Fruit fly (Drosophila melanogaster) whole organism, embryonic: ENCODE data around the gene CG3078.

Experiments
- CG10654 ChIP-seq: fragments of 200-800 bp; sonication (Bioruptor generic); optimal IDR thresholded peaks from 2 replicates; lab custom pipeline; 2016; ENCODE audit warnings: missing biosample characterization, missing genetic modification characterization
- CG10979 ChIP-seq: fragments of 200-800 bp; sonication (Bioruptor generic); optimal IDR thresholded peaks from 2 replicates; lab custom pipeline; 2018; ENCODE audit warnings: missing biosample characterization, mild to moderate bottlenecking, missing genetic modification characterization, moderate library complexity
- CG11093 ChIP-seq: fragments of 200-800 bp; sonication (Bioruptor generic); IDR thresholded peaks from 3 replicates; pipeline ENCODE4 v1.3.6; 2022; ENCODE audit warnings: missing biosample characterization, missing genetic modification characterization
- CG11560 ChIP-seq: fragments of 200-800 bp; sonication (Bioruptor generic); IDR thresholded peaks from 3 replicates; pipeline ENCODE4 v1.3.6; 2022; ENCODE audit warnings: missing biosample characterization, missing genetic modification characterization
- CG11695 ChIP-seq: fragments of 200-800 bp; sonication (Bioruptor generic); IDR thresholded peaks from 3 replicates; pipeline ENCODE4 v1.3.6; 2022; ENCODE audit warnings: missing biosample characterization, missing genetic modification characterization
- CG1233 ChIP-seq: fragments of 200-800 bp; sonication (Bioruptor generic); optimal IDR thresholded peaks from 4 replicates; lab custom pipeline; 2018; ENCODE audit warnings: missing biosample characterization, mild to moderate bottlenecking, missing genetic modification characterization
- CG12769 ChIP-seq: fragments of 200-800 bp; sonication (Bioruptor generic); optimal IDR thresholded peaks from 2 replicates; lab custom pipeline; 2019; ENCODE audit warnings: missing biosample characterization, mild to moderate bottlenecking, missing genetic modification characterization, moderate library complexity
- CG14965 ChIP-seq: fragments of 200-800 bp; sonication (Bioruptor generic); optimal IDR thresholded peaks from 2 replicates; lab custom pipeline; 2016; ENCODE audit warnings: missing biosample characterization, missing genetic modification characterization, borderline replicate concordance
- CG1602 ChIP-seq: fragments of 200-800 bp; sonication (Bioruptor generic); optimal IDR thresholded peaks from 3 replicates; lab custom pipeline; 2016; ENCODE audit warnings: missing biosample characterization, missing genetic modification characterization
- CG18599 ChIP-seq: fragments of 200-800 bp; sonication (Bioruptor generic); optimal IDR thresholded peaks from 3 replicates; lab custom pipeline; 2017; ENCODE audit warnings: missing biosample characterization, missing genetic modification characterization, mild to moderate bottlenecking, moderate library complexity, missing genetic modification reagents
- CG2129 ChIP-seq: fragments of 200-800 bp; sonication (Bioruptor generic); IDR thresholded peaks from 2 replicates; pipeline ENCODE4 v1.3.6; 2022; ENCODE audit warnings: missing biosample characterization, missing genetic modification characterization; ENCODE audit not compliant: partially characterized antibody
- CG2202 ChIP-seq: fragments of 200-800 bp; sonication (Bioruptor generic); optimal IDR thresholded peaks from 2 replicates; lab custom pipeline; 2018; ENCODE audit warnings: missing biosample characterization, mild to moderate bottlenecking, missing genetic modification characterization
- CG2875 ChIP-seq: fragments of 200-800 bp; sonication (Bioruptor generic); optimal IDR thresholded peaks from 2 replicates; lab custom pipeline; 2017; ENCODE audit warnings: missing biosample characterization, mild to moderate bottlenecking, missing genetic modification characterization, missing genetic modification reagents
- CG33213 ChIP-seq: fragments of 200-800 bp; sonication (Bioruptor generic); optimal IDR thresholded peaks from 3 replicates; lab custom pipeline; 2016; ENCODE audit warnings: missing biosample characterization, missing genetic modification characterization
- CG3407 ChIP-seq: fragments of 200-800 bp; sonication (Bioruptor generic); optimal IDR thresholded peaks from 2 replicates; lab custom pipeline; 2018; ENCODE audit warnings: missing biosample characterization, mild to moderate bottlenecking, missing genetic modification characterization
- CG3726 ChIP-seq: fragments of 200-800 bp; sonication (Bioruptor generic); IDR thresholded peaks from 3 replicates; pipeline ENCODE4, ENCODE4 v1.3.6; 2022; ENCODE audit warnings: missing biosample characterization, missing genetic modification characterization
- CG3995 ChIP-seq: fragments of 200-800 bp; sonication (Bioruptor generic); optimal IDR thresholded peaks from 3 replicates; lab custom pipeline; 2016; ENCODE audit warnings: missing biosample characterization, missing genetic modification characterization
- CG4404 ChIP-seq: fragments of 200-800 bp; sonication (Bioruptor generic); IDR thresholded peaks from 2 replicates; pipeline ENCODE4 v1.3.6; 2022; ENCODE audit warnings: missing biosample characterization, missing genetic modification characterization
- CG9215 ChIP-seq: fragments of 200-800 bp; sonication (Bioruptor generic); IDR thresholded peaks from 2 replicates; pipeline ENCODE4 v1.3.6; 2022; ENCODE audit warnings: missing biosample characterization, missing genetic modification characterization
- CG9437 ChIP-seq: fragments of 200-800 bp; sonication (Bioruptor generic); optimal IDR thresholded peaks from 2 replicates; lab custom pipeline; 2018; ENCODE audit warnings: missing biosample characterization, mild to moderate bottlenecking, missing genetic modification characterization
- CG9876 ChIP-seq: fragments of 200-800 bp; sonication (Bioruptor generic); optimal IDR thresholded peaks from 2 replicates; lab custom pipeline; 2016; ENCODE audit warnings: missing biosample characterization, missing genetic modification characterization
- Dip2 ChIP-seq: fragments of 200-800 bp; sonication (Bioruptor generic); IDR thresholded peaks from 2 replicates; pipeline ENCODE4 v1.3.6; 2022; ENCODE audit warnings: missing biosample characterization, missing genetic modification characterization
- Eip74EF ChIP-seq, 2 experiments: fragments of 200-800 bp in 1 of 2; fragments of >200 bp in 1 of 2; sonication (Bioruptor generic) in 1 of 2; optimal IDR thresholded peaks; 2 replicates each; lab custom pipeline; 2017 to 2019; ENCODE audit warnings: missing biosample characterization in 2 of 2, missing genetic modification characterization in 2 of 2, mild to moderate bottlenecking in 1 of 2, moderate library complexity in 1 of 2
- Fer3 ChIP-seq: fragments of 200-800 bp; sonication (Bioruptor generic); optimal IDR thresholded peaks from 2 replicates; lab custom pipeline; 2018; ENCODE audit warnings: missing biosample characterization, mild to moderate bottlenecking, missing genetic modification characterization, moderate library complexity
- Hmr ChIP-seq: fragments of 200-800 bp; sonication (Bioruptor generic); optimal IDR thresholded peaks from 3 replicates; lab custom pipeline; 2017; ENCODE audit warnings: mild to moderate bottlenecking, missing biosample characterization, missing genetic modification reagents, missing genetic modification characterization
- Sox100B ChIP-seq: fragments of 200-800 bp; sonication (Bioruptor generic); optimal IDR thresholded peaks from 3 replicates; lab custom pipeline; 2018; ENCODE audit warnings: missing biosample characterization, mild to moderate bottlenecking, missing genetic modification characterization
- Ssrp ChIP-seq: fragments of 200-800 bp; sonication (Bioruptor generic); optimal IDR thresholded peaks from 2 replicates; lab custom pipeline; 2018; ENCODE audit warnings: missing biosample characterization, mild to moderate bottlenecking, missing genetic modification characterization, moderate library complexity
- az2 ChIP-seq: fragments of 200-800 bp; sonication (Bioruptor generic); optimal IDR thresholded peaks from 3 replicates; lab custom pipeline; 2016; ENCODE audit warnings: missing biosample characterization, missing genetic modification characterization
- btn ChIP-seq: fragments of 200-800 bp; sonication (Bioruptor generic); optimal IDR thresholded peaks from 2 replicates; lab custom pipeline; 2016; ENCODE audit warnings: missing biosample characterization, missing genetic modification characterization
- da ChIP-seq: fragments of 200-800 bp; sonication (Bioruptor generic); optimal IDR thresholded peaks from 2 replicates; lab custom pipeline; 2016; ENCODE audit warnings: missing biosample characterization, missing genetic modification characterization
- dmrt99B ChIP-seq: fragments of 200-800 bp; sonication (Bioruptor generic); optimal IDR thresholded peaks from 2 replicates; lab custom pipeline; 2018; ENCODE audit warnings: missing biosample characterization, mild to moderate bottlenecking, missing genetic modification characterization, moderate library complexity
- dpn ChIP-seq, 2 experiments: fragments of 200-800 bp; sonication (Bioruptor generic); optimal IDR thresholded peaks; 3 replicates each; lab custom pipeline; 2016; ENCODE audit warnings: missing biosample characterization in 2 of 2, missing genetic modification characterization in 2 of 2
- emc ChIP-seq: fragments of 200-800 bp; sonication (Bioruptor generic); optimal IDR thresholded peaks from 2 replicates; lab custom pipeline; 2016; ENCODE audit warnings: missing biosample characterization, missing genetic modification characterization
- eve ChIP-seq, 2 experiments: fragments of >200 bp; optimal IDR thresholded peaks; 2 replicates each; lab custom pipeline; 2017; ENCODE audit warnings: missing biosample characterization in 2 of 2, missing genetic modification characterization in 2 of 2
- ftz-f1 ChIP-seq: fragments of 200-800 bp; sonication (Bioruptor generic); optimal IDR thresholded peaks from 2 replicates; lab custom pipeline; 2016; ENCODE audit warnings: missing biosample characterization, missing genetic modification characterization
- fu2 ChIP-seq: fragments of 200-800 bp; sonication (Bioruptor generic); optimal IDR thresholded peaks from 2 replicates; lab custom pipeline; 2016; ENCODE audit warnings: missing biosample characterization, missing genetic modification characterization
- gcm2 ChIP-seq: fragments of 200-800 bp; sonication (Bioruptor generic); optimal IDR thresholded peaks from 2 replicates; lab custom pipeline; 2016; ENCODE audit warnings: missing biosample characterization, missing genetic modification characterization
- gsb ChIP-seq: fragments of 200-800 bp; sonication (Bioruptor generic); IDR thresholded peaks from 2 replicates; pipeline ENCODE4 v1.3.6; 2022; ENCODE audit warnings: missing biosample characterization, missing genetic modification characterization
- jigr1 ChIP-seq: fragments of 200-800 bp; sonication (Bioruptor generic); IDR thresholded peaks from 3 replicates; pipeline ENCODE4 v1.3.6; 2022; ENCODE audit warnings: missing biosample characterization, missing genetic modification characterization
- lilli ChIP-seq: fragments of 200-800 bp; sonication (Bioruptor generic); optimal IDR thresholded peaks from 3 replicates; lab custom pipeline; 2016; ENCODE audit warnings: missing biosample characterization, missing genetic modification characterization
- pum ChIP-seq: fragments of 200-800 bp; sonication (Bioruptor generic); optimal IDR thresholded peaks from 2 replicates; lab custom pipeline; 2016; ENCODE audit warnings: missing biosample characterization, missing genetic modification characterization
- ranshi ChIP-seq: fragments of 200-800 bp; sonication (Bioruptor generic); IDR thresholded peaks from 2 replicates; pipeline ENCODE4 v1.3.6; 2022; ENCODE audit warnings: missing biosample characterization, missing genetic modification characterization
- ro ChIP-seq: fragments of 200-800 bp; sonication (Bioruptor generic); IDR thresholded peaks from 2 replicates; pipeline ENCODE4 v1.3.6; 2022; ENCODE audit warnings: missing biosample characterization, missing genetic modification characterization
- run ChIP-seq: fragments of 200-800 bp; sonication (Bioruptor generic); optimal IDR thresholded peaks from 3 replicates; lab custom pipeline; 2018; ENCODE audit warnings: missing biosample characterization, mild to moderate bottlenecking, missing genetic modification characterization
- sens-2 ChIP-seq: fragments of 200-800 bp; sonication (Bioruptor generic); IDR thresholded peaks from 2 replicates; pipeline ENCODE4 v1.3.6; 2022; ENCODE audit warnings: missing biosample characterization, missing genetic modification characterization
- sima ChIP-seq: fragments of 200-800 bp; sonication (Bioruptor generic); optimal IDR thresholded peaks from 2 replicates; lab custom pipeline; 2016; ENCODE audit warnings: missing biosample characterization, missing genetic modification characterization
- so ChIP-seq: fragments of 200-800 bp; sonication (Bioruptor generic); IDR thresholded peaks from 3 replicates; pipeline ENCODE4 v1.3.6; 2022; ENCODE audit warnings: missing biosample characterization, missing genetic modification characterization
- trem ChIP-seq: fragments of 200-800 bp; optimal IDR thresholded peaks from 3 replicates; lab custom pipeline; 2019; ENCODE audit warnings: missing biosample characterization, mild to moderate bottlenecking, missing genetic modification characterization, moderate library complexity
- unpg ChIP-seq: fragments of 200-800 bp; sonication (Bioruptor generic); optimal IDR thresholded peaks from 3 replicates; lab custom pipeline; 2018; ENCODE audit warnings: missing biosample characterization, mild to moderate bottlenecking, missing genetic modification characterization, moderate library complexity
- z ChIP-seq: fragments of 200-800 bp; sonication (Bioruptor generic); IDR thresholded peaks from 3 replicates; pipeline ENCODE4 v1.3.6; 2022; ENCODE audit warnings: missing biosample characterization, missing genetic modification characterization
- zfh1 ChIP-seq: fragments of 200-800 bp; sonication (Bioruptor generic); IDR thresholded peaks from 3 replicates; pipeline ENCODE4 v1.3.6; 2022; ENCODE audit warnings: missing biosample characterization, missing genetic modification characterization

CG3078 gene

DNA sequence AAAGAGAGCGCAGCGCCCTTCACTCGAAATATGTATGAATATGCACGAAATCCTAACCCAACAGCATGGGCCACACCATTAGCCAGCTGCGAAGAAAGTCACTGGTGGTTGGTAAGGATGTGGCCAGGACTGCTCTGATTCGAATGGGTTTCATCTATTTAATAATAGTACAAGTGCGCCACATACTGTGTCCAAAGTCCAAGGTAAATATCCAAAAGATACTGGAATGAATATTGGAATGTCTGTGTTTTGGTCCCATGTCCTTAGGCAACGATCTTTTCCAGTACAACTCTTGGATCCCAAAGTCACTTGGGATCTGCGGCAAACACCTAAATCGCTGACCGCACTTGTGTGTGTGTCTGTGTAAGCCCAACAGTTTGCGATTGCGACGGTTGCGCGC, 46.6 kb upstream of the CG3078 start (continued):
- no peak for TF ChIP-seq CG3407 (GFP tag; lab: Kevin White, UChicago)
- TF ChIP-seq CG2202, result no peak
- TF ChIP-seq gcm2 (GFP tag; lab: Kevin White, UChicago), result peak; percentile 12
- peak; percentile 74 for TF ChIP-seq Hmr (GFP tag; lab: Kevin White, UChicago)
- TF ChIP-seq ro, result no peak
- TF ChIP-seq CG1233, result peak; percentile 46
- TF ChIP-seq Dip2 (GFP tag; lab: Robert Waterston, UW), result 0 out of 2 replicates have a peak, but pooled peaks have one; percentile 8
- TF ChIP-seq CG10979 (tag; lab: Kevin White, UChicago), result peak; percentile 52
- TF ChIP-seq CG9215 (GFP tag; lab: Robert Waterston, UW), result peak; percentile 33; the same call in 1 of the 2 replicates
- TF ChIP-seq CG33213 (GFP tag; lab: Kevin White, UChicago), result peak; percentile 7
- TF ChIP-seq Fer3 (tag; lab: Kevin White, UChicago), result peak; percentile 24
- TF ChIP-seq CG1602 (GFP tag; lab: Kevin White, UChicago), result peak; percentile 26
- TF ChIP-seq CG10654 (GFP tag; lab: Kevin White, UChicago), result peak; percentile 54
- TF ChIP-seq dmrt99B (tag; lab: Kevin White, UChicago), result peak; percentile 88
- TF ChIP-seq trem (tag; lab: Kevin White, UChicago), result no peak
- TF ChIP-seq Sox100B (GFP tag; lab: Kevin White, UChicago), result peak; percentile 78
- peak; percentile 10 for TF ChIP-seq CG2875
- peak; percentile 23 for TF ChIP-seq pum (GFP tag; lab: Kevin White, UChicago)
- peak; percentile 59 for TF ChIP-seq unpg (GFP tag; lab: Kevin White, UChicago)
- no peak for TF ChIP-seq z
- peak; percentile 22 for TF ChIP-seq fu2 (GFP tag; lab: Kevin White, UChicago)
- peak; percentile 28; the same call in 1 of the 2 replicates for TF ChIP-seq CG4404 (GFP tag; lab: Robert Waterston, UW)
- TF ChIP-seq CG18599, result peak; percentile 72
- peak; percentile 12 for TF ChIP-seq CG14965 (GFP tag; lab: Kevin White, UChicago)
- TF ChIP-seq CG11695 (GFP tag; lab: Robert Waterston, UW), result peak; percentile 81
- TF ChIP-seq CG11093 (GFP tag; lab: Robert Waterston, UW), result peak; percentile 53; the same call in 2 of the 3 replicates
- TF ChIP-seq sens-2 (GFP tag; lab: Robert Waterston, UW), result no peak
- TF ChIP-seq CG12769, result peak; percentile 73
- peak; percentile 41 for TF ChIP-seq az2 (GFP tag; lab: Kevin White, UChicago)
- no peak for TF ChIP-seq CG2129 (GFP tag; lab: Robert Waterston, UW)
- no peak for TF ChIP-seq da (GFP tag; lab: Kevin White, UChicago)
- peak; percentile 18 for TF ChIP-seq btn (GFP tag; lab: Kevin White, UChicago)
- TF ChIP-seq CG3726 (GFP tag; lab: Robert Waterston, UW), result 0 out of 3 replicates have a peak, but pooled peaks have one; percentile 47
- no peak for TF ChIP-seq eve (GFP tag; optimal IDR thresholded peaks at IDR 0.05; lab: Kevin White, UChicago)
- no peak for TF ChIP-seq ftz-f1 (GFP tag; lab: Kevin White, UChicago)
- TF ChIP-seq gsb (GFP tag; lab: Robert Waterston, UW), result peak; percentile 43; the same call in 1 of the 2 replicates
- TF ChIP-seq emc (GFP tag; lab: Kevin White, UChicago), result no peak
- no peak for TF ChIP-seq CG11560 (tag; lab: Robert Waterston, UW)
- TF ChIP-seq Ssrp (tag; lab: Kevin White, UChicago), result peak; percentile 60
- TF ChIP-seq dpn (GFP tag; optimal IDR thresholded peaks at IDR 0.05; lab: Kevin White, UChicago), result peak; percentile 47 to 73
- peak; percentile 61; the same call in 2 of the 3 replicates for TF ChIP-seq zfh1 (GFP tag; lab: Robert Waterston, UW)
- TF ChIP-seq CG9437 (GFP tag; lab: Kevin White, UChicago), result peak; percentile 53
- TF ChIP-seq run, result peak; percentile 21
- TF ChIP-seq jigr1 (GFP tag; lab: Robert Waterston, UW), result peak; percentile 64; the same call in 1 of the 3 replicates
- no peak for TF ChIP-seq sima (GFP tag; lab: Kevin White, UChicago)
- TF ChIP-seq so (GFP tag; lab: Robert Waterston, UW), result peak; percentile 64; the same call in 1 of the 3 replicates
- peak in 1 of 2 experiments; percentile 35 for TF ChIP-seq Eip74EF (GFP tag; optimal IDR thresholded peaks at IDR 0.05; lab: Kevin White, UChicago)
- TF ChIP-seq ranshi (GFP tag; lab: Robert Waterston, UW), result peak; percentile 51; the same call in 1 of the 2 replicates
- TF ChIP-seq CG9876 (GFP tag; lab: Kevin White, UChicago), result no peak
- peak; percentile 58 for TF ChIP-seq lilli
- peak; percentile 5 for TF ChIP-seq CG3995 (GFP tag; lab: Kevin White, UChicago)
